Fruit fly (Drosophila melanogaster) whole organism, embryonic: Measurements from ENCODE around the gene CG43233.
A peak's percentile ranks its signal among the peaks of the same experiment; 100 is the strongest.

Experiments
- Abd-B ChIP-seq: fragments of 200-800 bp; sonication (Bioruptor generic); optimal IDR thresholded peaks from 2 replicates; lab custom pipeline; 2018; ENCODE audit warnings: missing biosample characterization, mild to moderate bottlenecking, missing genetic modification characterization, moderate library complexity
- Asciz ChIP-seq: fragments of 200-800 bp; sonication (Bioruptor generic); optimal IDR thresholded peaks from 2 replicates; lab custom pipeline; 2017; ENCODE audit warnings: missing biosample characterization, mild to moderate bottlenecking, missing genetic modification characterization, missing genetic modification reagents
- Blimp-1 ChIP-seq: fragments of 200-800 bp; sonication (Bioruptor generic); optimal IDR thresholded peaks from 3 replicates; lab custom pipeline; 2018; ENCODE audit warnings: missing biosample characterization, missing genetic modification characterization, mild to moderate bottlenecking, moderate library complexity, missing genetic modification reagents
- CG11560 ChIP-seq: fragments of 200-800 bp; sonication (Bioruptor generic); IDR thresholded peaks from 3 replicates; pipeline ENCODE4 v1.3.6; 2022; ENCODE audit warnings: missing biosample characterization, missing genetic modification characterization
- CG12219 ChIP-seq: fragments of 200-800 bp; sonication (Bioruptor generic); optimal IDR thresholded peaks from 3 replicates; lab custom pipeline; 2018; ENCODE audit warnings: missing biosample characterization, mild to moderate bottlenecking, missing genetic modification characterization
- CG16815 ChIP-seq: fragments of 200-800 bp; sonication (Bioruptor generic); optimal IDR thresholded peaks from 3 replicates; lab custom pipeline; 2017; ENCODE audit warnings: missing biosample characterization, mild to moderate bottlenecking, missing genetic modification characterization
- CG16863 ChIP-seq: fragments of 200-800 bp; sonication (Bioruptor generic); optimal IDR thresholded peaks from 3 replicates; lab custom pipeline; 2016; ENCODE audit warnings: missing biosample characterization, missing genetic modification characterization
- CG18262 ChIP-seq: fragments of 200-800 bp; optimal IDR thresholded peaks from 3 replicates; lab custom pipeline; 2019; ENCODE audit warnings: missing biosample characterization, mild to moderate bottlenecking, missing genetic modification characterization, moderate library complexity
- CG33213 ChIP-seq: fragments of 200-800 bp; sonication (Bioruptor generic); optimal IDR thresholded peaks from 3 replicates; lab custom pipeline; 2016; ENCODE audit warnings: missing biosample characterization, missing genetic modification characterization
- CG34422 ChIP-seq: fragments of 200-800 bp; sonication (Bioruptor generic); IDR thresholded peaks from 3 replicates; pipeline ENCODE4 v1.3.6; 2022; ENCODE audit warnings: missing biosample characterization, missing genetic modification characterization
- CG3847 ChIP-seq: fragments of 200-800 bp; sonication (Bioruptor generic); IDR thresholded peaks from 2 replicates; pipeline ENCODE4 v1.3.6; 2022; ENCODE audit warnings: missing biosample characterization, missing genetic modification characterization
- CG3995 ChIP-seq: fragments of 200-800 bp; sonication (Bioruptor generic); optimal IDR thresholded peaks from 3 replicates; lab custom pipeline; 2016; ENCODE audit warnings: missing biosample characterization, missing genetic modification characterization
- CG4424 ChIP-seq: fragments of 200-800 bp; sonication (Bioruptor generic); optimal IDR thresholded peaks from 3 replicates; lab custom pipeline; 2016; ENCODE audit warnings: missing biosample characterization, missing genetic modification characterization
- CG6254 ChIP-seq: fragments of 200-800 bp; sonication (Bioruptor generic); optimal IDR thresholded peaks from 3 replicates; lab custom pipeline; 2017; ENCODE audit warnings: mild to moderate bottlenecking, missing biosample characterization, missing genetic modification reagents, missing genetic modification characterization
- CG7556 ChIP-seq: fragments of 200-800 bp; sonication (Bioruptor generic); optimal IDR thresholded peaks from 2 replicates; lab custom pipeline; 2017; ENCODE audit warnings: missing biosample characterization, mild to moderate bottlenecking, missing genetic modification characterization
- CG7963 ChIP-seq: fragments of 200-800 bp; sonication (Bioruptor generic); IDR thresholded peaks from 3 replicates; pipeline ENCODE4 v1.3.6; 2022; ENCODE audit warnings: missing biosample characterization, missing genetic modification characterization; ENCODE audit not compliant: partially characterized antibody
- CG8478 ChIP-seq: fragments of >200 bp; optimal IDR thresholded peaks from 2 replicates; lab custom pipeline; 2018
- CG9437 ChIP-seq: fragments of 200-800 bp; sonication (Bioruptor generic); optimal IDR thresholded peaks from 2 replicates; lab custom pipeline; 2018; ENCODE audit warnings: missing biosample characterization, mild to moderate bottlenecking, missing genetic modification characterization
- CG9727 ChIP-seq: fragments of 200-800 bp; sonication (Bioruptor generic); optimal IDR thresholded peaks from 3 replicates; lab custom pipeline; 2017; ENCODE audit warnings: missing biosample characterization, mild to moderate bottlenecking, missing genetic modification characterization
- CG9817 ChIP-seq: fragments of 200-800 bp; sonication (Bioruptor generic); optimal IDR thresholded peaks from 2 replicates; lab custom pipeline; 2018; ENCODE audit warnings: missing biosample characterization, mild to moderate bottlenecking, missing genetic modification characterization, moderate library complexity
- CG9932 ChIP-seq: fragments of 200-800 bp; sonication (Bioruptor generic); IDR thresholded peaks from 2 replicates; pipeline ENCODE4 v1.3.6; 2022; ENCODE audit warnings: missing biosample characterization, missing genetic modification characterization
- CoRest ChIP-seq: fragments of 200-800 bp; sonication (Bioruptor generic); optimal IDR thresholded peaks from 3 replicates; lab custom pipeline; 2018; ENCODE audit warnings: missing biosample characterization, mild to moderate bottlenecking, missing genetic modification characterization, moderate library complexity
- Drgx ChIP-seq: fragments of 200-800 bp; sonication (Bioruptor generic); IDR thresholded peaks from 2 replicates; pipeline ENCODE4 v1.3.6; 2022; ENCODE audit warnings: missing biosample characterization, missing genetic modification characterization
- E2f2 ChIP-seq: fragments of 200-800 bp; sonication (Bioruptor generic); IDR thresholded peaks from 2 replicates; pipeline ENCODE4 v1.3.6; 2022; ENCODE audit warnings: missing biosample characterization, missing genetic modification characterization
- Gsc ChIP-seq: fragments of 200-800 bp; sonication (Bioruptor generic); IDR thresholded peaks from 2 replicates; pipeline ENCODE4 v1.3.6; 2022; ENCODE audit warnings: missing biosample characterization, missing genetic modification characterization
- Kr ChIP-seq: fragments of 200-800 bp; sonication (Bioruptor generic); optimal IDR thresholded peaks from 2 replicates; lab custom pipeline; 2017; ENCODE audit warnings: missing biosample characterization, mild to moderate bottlenecking, missing genetic modification characterization
- Nf-YB ChIP-seq: fragments of 200-800 bp; sonication (Bioruptor generic); optimal IDR thresholded peaks from 3 replicates; lab custom pipeline; 2019; ENCODE audit warnings: missing biosample characterization, mild to moderate bottlenecking, missing genetic modification characterization, moderate library complexity
- Opbp ChIP-seq: fragments of 200-800 bp; sonication (Bioruptor generic); IDR thresholded peaks from 3 replicates; pipeline ENCODE4 v1.3.6; 2022; ENCODE audit warnings: missing biosample characterization, missing genetic modification characterization; ENCODE audit not compliant: partially characterized antibody
- Pdp1 ChIP-seq, 2 experiments: fragments of 200-800 bp; sonication (Bioruptor generic); optimal IDR thresholded peaks; 3 replicates each; lab custom pipeline; 2016; ENCODE audit warnings: missing biosample characterization in 2 of 2, missing genetic modification characterization in 2 of 2, mild to moderate bottlenecking in 1 of 2, moderate library complexity in 1 of 2
- Ssrp ChIP-seq: fragments of 200-800 bp; sonication (Bioruptor generic); optimal IDR thresholded peaks from 2 replicates; lab custom pipeline; 2018; ENCODE audit warnings: missing biosample characterization, mild to moderate bottlenecking, missing genetic modification characterization, moderate library complexity
- Xrp1 ChIP-seq: fragments of 200-800 bp; sonication (Bioruptor generic); IDR thresholded peaks from 2 replicates; pipeline ENCODE4 v1.3.6; 2022; ENCODE audit warnings: missing biosample characterization, missing genetic modification characterization
- al ChIP-seq: fragments of 200-800 bp; sonication (Bioruptor generic); IDR thresholded peaks from 2 replicates; pipeline ENCODE4 v1.3.6; 2022; ENCODE audit warnings: missing biosample characterization, missing genetic modification characterization
- bsh ChIP-seq, 2 experiments: fragments of 200-800 bp; sonication (Bioruptor generic); optimal IDR thresholded peaks; 2 replicates each; lab custom pipeline; 2017 to 2018; ENCODE audit warnings: mild to moderate bottlenecking in 2 of 2, missing biosample characterization in 2 of 2, missing genetic modification characterization in 2 of 2, moderate library complexity in 1 of 2
- cg ChIP-seq: fragments of 200-800 bp; sonication (Bioruptor generic); optimal IDR thresholded peaks from 3 replicates; lab custom pipeline; 2019; ENCODE audit warnings: missing biosample characterization, mild to moderate bottlenecking, missing genetic modification characterization, moderate library complexity
- chm ChIP-seq: fragments of 200-800 bp; sonication (Bioruptor generic); IDR thresholded peaks from 2 replicates; pipeline ENCODE4 v1.3.6; 2022; ENCODE audit warnings: missing biosample characterization, missing genetic modification characterization
- dimm ChIP-seq: fragments of 200-800 bp; sonication (Bioruptor generic); IDR thresholded peaks from 2 replicates; pipeline ENCODE4 v1.3.6; 2022; ENCODE audit warnings: missing biosample characterization, missing genetic modification characterization
- dpn ChIP-seq, 2 experiments: fragments of 200-800 bp; sonication (Bioruptor generic); optimal IDR thresholded peaks; 3 replicates each; lab custom pipeline; 2016; ENCODE audit warnings: missing biosample characterization in 2 of 2, missing genetic modification characterization in 2 of 2
- gcm ChIP-seq: fragments of 200-800 bp; sonication (Bioruptor generic); optimal IDR thresholded peaks from 2 replicates; lab custom pipeline; 2019; ENCODE audit warnings: missing biosample characterization, mild to moderate bottlenecking, missing genetic modification characterization, moderate library complexity
- gt ChIP-seq: fragments of 200-800 bp; sonication (Bioruptor generic); IDR thresholded peaks from 2 replicates; pipeline ENCODE4 v1.3.6; 2022; ENCODE audit warnings: missing biosample characterization, missing genetic modification characterization
- lab ChIP-seq: fragments of 200-800 bp; sonication (Bioruptor generic); optimal IDR thresholded peaks from 3 replicates; lab custom pipeline; 2017; ENCODE audit warnings: missing biosample characterization, missing genetic modification characterization, mild to moderate bottlenecking, moderate library complexity, missing genetic modification reagents
- mirr ChIP-seq: fragments of 200-800 bp; sonication (Bioruptor generic); optimal IDR thresholded peaks from 3 replicates; lab custom pipeline; 2018; ENCODE audit warnings: missing biosample characterization, mild to moderate bottlenecking, missing genetic modification characterization
- pan ChIP-seq, 4 experiments: fragments of >200 bp in 3 of 4; fragments of 200-800 bp in 1 of 4; sonication (Bioruptor generic) in 1 of 4; optimal IDR thresholded peaks in 3 of 4; IDR thresholded peaks in 1 of 4; 2 replicates each; pipeline versions ENCODE4 v1.3.6 to Lab custom; 2017 to 2022; ENCODE audit warnings: missing biosample characterization in 2 of 4, missing genetic modification characterization in 2 of 4, mixed read lengths in 1 of 4
- pzg ChIP-seq: fragments of 200-800 bp; sonication (Bioruptor generic); optimal IDR thresholded peaks from 3 replicates; lab custom pipeline; 2018; ENCODE audit warnings: missing biosample characterization, mild to moderate bottlenecking, missing genetic modification characterization, moderate library complexity
- rib ChIP-seq: fragments of 200-800 bp; sonication (Bioruptor generic); IDR thresholded peaks from 2 replicates; pipeline ENCODE4 v1.3.6; 2022; ENCODE audit warnings: missing biosample characterization, missing genetic modification characterization
- sd ChIP-seq: fragments of 200-800 bp; sonication (Bioruptor generic); optimal IDR thresholded peaks from 3 replicates; lab custom pipeline; 2018; ENCODE audit warnings: missing biosample characterization, mild to moderate bottlenecking, missing genetic modification characterization, moderate library complexity
- sens ChIP-seq: fragments of 200-800 bp; sonication (Bioruptor generic); peaks from one replicate; lab custom pipeline; 2016; ENCODE audit warnings: missing biosample characterization, missing genetic modification characterization
- sob ChIP-seq: fragments of 200-800 bp; sonication (Bioruptor generic); IDR thresholded peaks from 2 replicates; pipeline ENCODE4 v1.3.6; 2022; ENCODE audit warnings: missing biosample characterization, missing genetic modification characterization
- sug ChIP-seq: fragments of 200-800 bp; optimal IDR thresholded peaks from 2 replicates; lab custom pipeline; 2019; ENCODE audit warnings: missing biosample characterization, mild to moderate bottlenecking, missing genetic modification characterization, moderate library complexity
- vfl ChIP-seq: fragments of 200-800 bp; sonication (Bioruptor generic); optimal IDR thresholded peaks from 2 replicates; lab custom pipeline; 2016; ENCODE audit warnings: missing biosample characterization, missing genetic modification characterization
- zen ChIP-seq: fragments of 200-800 bp; sonication (Bioruptor generic); optimal IDR thresholded peaks from 3 replicates; lab custom pipeline; 2018; ENCODE audit warnings: missing biosample characterization, mild to moderate bottlenecking, missing genetic modification characterization, moderate library complexity

The CG43233 gene

dm6 chr2L:20463316-20463856 lies 9.8 kb downstream of the CG43233 start, which contains the start of gene CG2493 (continued):
- TF ChIP-seq CG34422 (0 out of 3 replicates have a peak, but pooled peaks have one; percentile 39), Nf-YB (GFP tag; lab: Kevin White, UChicago) (no peak), CG9817 (tag; lab: Kevin White, UChicago) (no peak), CG16815 (GFP tag; lab: Kevin White, UChicago) (no peak), CG11560 (tag; lab: Robert Waterston, UW) (no peak), CG8478 (lab: Kevin White, UChicago) (no peak), Ssrp (tag; lab: Kevin White, UChicago) (no peak), sug (no peak), gcm (GFP tag; lab: Kevin White, UChicago) (no peak), gt (GFP tag; lab: Robert Waterston, UW) (no peak), Blimp-1 (GFP tag; lab: Kevin White, UChicago) (peak; percentile 47), Kr (no peak), CG3995 (GFP tag; lab: Kevin White, UChicago) (peak; percentile 43), vfl (no peak), CG33213 (GFP tag; lab: Kevin White, UChicago) (peak; percentile 5), sob (GFP tag; lab: Robert Waterston, UW) (peak; percentile 59; the same call in 1 of the 2 replicates), CG16863 (GFP tag; lab: Kevin White, UChicago) (no peak), CG18262 (tag; lab: Kevin White, UChicago) (peak; percentile 64), Xrp1 (GFP tag; lab: Robert Waterston, UW) (peak; percentile 74), CG7556 (GFP tag; lab: Kevin White, UChicago) (no peak), Asciz (peak; percentile 38), pzg (GFP tag; lab: Kevin White, UChicago) (peak; percentile 42), sd (tag; lab: Kevin White, UChicago) (no peak), chm (GFP tag; lab: Robert Waterston, UW) (no peak), al (GFP tag; lab: Robert Waterston, UW) (no peak), CG3847 (GFP tag; lab: Robert Waterston, UW) (no peak), CG4424 (peak; percentile 36), lab (GFP tag; lab: Kevin White, UChicago) (peak; percentile 65), Abd-B (GFP tag; lab: Kevin White, UChicago) (peak; percentile 23), dimm (no peak), Drgx (GFP tag; lab: Robert Waterston, UW) (peak; percentile 44; the same call in 1 of the 2 replicates), CG6254 (GFP tag; lab: Kevin White, UChicago) (peak; percentile 23), Opbp (no peak), cg (GFP tag; lab: Kevin White, UChicago) (no peak), pan (optimal IDR thresholded peaks at IDR 0.05; lab: Kevin White, UChicago) (no peak), pan (GFP tag; optimal IDR thresholded peaks at IDR 0.05 in 1 of 2, IDR thresholded peaks at IDR 0.05 in 1 of 2) (peak in 1 of 2 experiments; percentile 52), E2f2 (GFP tag; lab: Robert Waterston, UW) (peak; percentile 83), Gsc (GFP tag; lab: Robert Waterston, UW) (no peak), bsh (GFP tag; optimal IDR thresholded peaks at IDR 0.05; lab: Kevin White, UChicago) (no peak), CG9437 (no peak), CoRest (tag; lab: Kevin White, UChicago) (no peak), CG9932 (GFP tag; lab: Robert Waterston, UW) (peak; percentile 6; the same call in 1 of the 2 replicates), rib (no peak), CG9727 (no peak), dpn (GFP tag; optimal IDR thresholded peaks at IDR 0.05; lab: Kevin White, UChicago) (no peak), sens (peak; percentile 80), Pdp1 (GFP tag; optimal IDR thresholded peaks at IDR 0.05; lab: Kevin White, UChicago) (peak in 1 of 2 experiments; percentile 9), mirr (GFP tag; lab: Kevin White, UChicago) (no peak), CG12219 (GFP tag; lab: Kevin White, UChicago) (no peak), CG7963 (no peak), zen (tag; lab: Kevin White, UChicago) (peak; percentile 26)
